Worm (Caenorhabditis elegans): ENCODE results near the gene F41E7.6.

F41E7.6 gene

ce11 chrX:10279299-10279698, 31.0 kb downstream of the F41E7.6 start, which contains the start of gene slc-9B.1 (continued):
- TF ChIP-seq unc-130 (GFP tag; optimal IDR thresholded peaks at IDR 0.05), result no peak

DNA sequence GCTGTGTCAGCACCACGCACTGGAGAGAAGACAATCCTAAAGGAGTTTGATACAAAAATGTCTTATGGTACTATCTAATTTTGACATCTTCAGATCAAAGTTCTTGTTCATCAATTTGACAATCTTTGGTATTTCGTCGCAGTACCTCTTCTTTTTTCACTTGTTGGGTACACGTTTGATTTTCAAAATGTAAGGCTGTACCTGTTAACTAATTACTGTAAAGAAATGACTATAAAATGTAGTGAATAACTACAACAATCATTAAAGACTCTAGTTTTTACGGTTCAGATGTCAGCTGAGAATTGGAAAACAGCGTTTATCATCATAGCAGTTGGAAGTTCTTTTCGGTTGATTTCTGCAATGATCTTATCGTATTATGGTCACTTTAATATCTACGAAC, 33.1 kb downstream of the F41E7.6 start:
- TF ChIP-seq cebp-2 (GFP tag; IDR thresholded peaks at IDR 0.05) (no peak), let-526 (GFP tag; IDR thresholded peaks at IDR 0.05) (no peak), snpc-3.4 (tag; optimal IDR thresholded peaks at IDR 0.05) (no peak), pha-4 (tag; optimal IDR thresholded peaks at IDR 0.05) (no peak), zim-3 (tag; optimal IDR thresholded peaks at IDR 0.05) (no peak), nhr-27 (tag; optimal IDR thresholded peaks at IDR 0.05) (no peak), F55B11.4 (tag; optimal IDR thresholded peaks at IDR 0.05; ENCODE audit: borderline replicate concordance, insufficient read depth) (no peak), efl-1 (GFP tag; optimal IDR thresholded peaks at IDR 0.05) (no peak), bed-2 (GFP tag; IDR thresholded peaks at IDR 0.05) (no peak)

DNA sequence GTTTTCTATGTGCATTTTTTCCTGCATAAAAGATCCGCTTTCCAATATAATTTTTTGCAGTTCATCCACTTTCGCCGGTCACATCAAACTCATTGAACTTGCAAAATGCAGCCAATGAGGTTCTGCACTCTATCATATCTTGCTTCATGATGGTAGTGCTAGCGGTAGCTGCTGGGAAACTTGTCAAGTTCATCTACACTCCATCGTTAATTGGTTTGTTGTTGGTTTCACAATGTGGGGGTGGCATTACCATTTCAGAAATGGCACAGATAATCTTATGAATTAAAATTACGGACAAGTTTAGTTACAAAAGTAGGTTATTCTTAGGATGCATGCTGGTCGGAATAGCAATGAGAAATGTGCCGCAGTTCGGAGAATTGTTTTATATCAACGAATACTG, 35.8 kb downstream of the F41E7.6 start:
- no peak for TF ChIP-seq T26A5.8 (tag; optimal IDR thresholded peaks at IDR 0.05)
- no peak for TF ChIP-seq snpc-3.4 (tag; optimal IDR thresholded peaks at IDR 0.05)
- no peak for TF ChIP-seq attf-5 (GFP tag; optimal IDR thresholded peaks at IDR 0.05)
- no peak for TF ChIP-seq akir-1 (GFP tag; optimal IDR thresholded peaks at IDR 0.05)
- TF ChIP-seq ceh-100 (GFP tag; IDR thresholded peaks at IDR 0.05), result no peak
- TF ChIP-seq snpc-1.3 (tag; optimal IDR thresholded peaks at IDR 0.05; ENCODE audit: insufficient read depth), result no peak
- no peak for TF ChIP-seq C06A6.2 (GFP tag; conservative IDR thresholded peaks at IDR 0.05)
- TF ChIP-seq ets-4 (GFP tag; optimal IDR thresholded peaks at IDR 0.05), result no peak

- TF ChIP-seq mxl-1 (tag; optimal IDR thresholded peaks at IDR 0.05) (no peak), F39B2.1 (GFP tag; IDR thresholded peaks at IDR 0.05) (no peak), sdz-38 (tag; optimal IDR thresholded peaks at IDR 0.05) (no peak), F49E8.2 (tag; optimal IDR thresholded peaks at IDR 0.05; ENCODE audit: insufficient read depth) (no peak), lsy-27 (tag; optimal IDR thresholded peaks at IDR 0.05; ENCODE audit: borderline replicate concordance, insufficient read depth) (no peak)
Measured at ce11 chrX:10273392-10273791, 36.9 kb downstream of the F41E7.6 start, which contains the start of gene F41E7.2. F41E7.2 (plus strand) TSS chrX:10273692.

- TF ChIP-seq hsf-1 (GFP tag; IDR thresholded peaks at IDR 0.05), result no peak
- TF ChIP-seq lir-1 (GFP tag; conservative IDR thresholded peaks at IDR 0.05), result no peak
- TF ChIP-seq lin-26 (GFP tag; IDR thresholded peaks at IDR 0.05), result no peak
- no peak for TF ChIP-seq lin-54 (GFP tag; optimal IDR thresholded peaks at IDR 0.05)
- TF ChIP-seq K11D2.4 (GFP tag; IDR thresholded peaks at IDR 0.05), result no peak
- no peak for TF ChIP-seq die-1 (tag; optimal IDR thresholded peaks at IDR 0.05)
- no peak for TF ChIP-seq egrh-3 (GFP tag; IDR thresholded peaks at IDR 0.05)
- no peak for TF ChIP-seq snpc-1.3 (tag; optimal IDR thresholded peaks at IDR 0.05; ENCODE audit: insufficient read depth)
- no peak for TF ChIP-seq tbp1 (GFP tag; optimal IDR thresholded peaks at IDR 0.05)
- no peak for TF ChIP-seq ama-1 (optimal IDR thresholded peaks at IDR 0.05)
- no peak for TF ChIP-seq ama-1 (GFP tag; optimal IDR thresholded peaks at IDR 0.05)
- no peak for TF ChIP-seq ztf-3 (GFP tag; optimal IDR thresholded peaks at IDR 0.05)
Measured at ce11 chrX:10262299-10262698, 48.0 kb downstream of the F41E7.6 start.

Data from whole organism, young adult.